Worm (Caenorhabditis elegans) whole organism, young adult: Measurements from ENCODE around the gene K09E2.2.

Experiments used
- F10E7.11 ChIP-seq: sonication (generic microtip); optimal IDR thresholded peaks from 2 replicates; lab custom pipeline; 2017; ENCODE audit warnings: mild to moderate bottlenecking, missing genetic modification characterization, moderate library complexity, missing compliant biosample characterization
- F52B5.7 ChIP-seq: sonication (generic microtip); optimal IDR thresholded peaks from 2 replicates; lab custom pipeline; 2016; ENCODE audit warnings: mild to moderate bottlenecking, missing genetic modification characterization, missing compliant biosample characterization
- K11D2.4 ChIP-seq: fragments of 200-800 bp; sonication (Bioruptor generic); IDR thresholded peaks from 2 replicates; pipeline ENCODE4 v1.3.6; 2022; ENCODE audit warnings: missing genetic modification reagents, missing genetic modification characterization, missing compliant biosample characterization
- atf-7 ChIP-seq: sonication (generic microtip); optimal IDR thresholded peaks from 2 replicates; lab custom pipeline; 2017; ENCODE audit warnings: mild to moderate bottlenecking, missing genetic modification characterization, missing compliant biosample characterization
- attf-3 ChIP-seq: fragments of 200-800 bp; sonication (Bioruptor generic); conservative IDR thresholded peaks from 2 replicates; pipeline ENCODE4 v1.3.6; 2022; ENCODE audit warnings: missing genetic modification reagents, missing genetic modification characterization, missing compliant biosample characterization
- ceh-91 ChIP-seq: fragments of 200-800 bp; sonication (Bioruptor generic); IDR thresholded peaks from 2 replicates; pipeline ENCODE4 v1.3.6; 2022; ENCODE audit warnings: missing genetic modification reagents, missing genetic modification characterization, missing compliant biosample characterization
- dpff-1 ChIP-seq: sonication (generic microtip); optimal IDR thresholded peaks from 2 replicates; lab custom pipeline; 2017; ENCODE audit warnings: mild to moderate bottlenecking, missing genetic modification characterization, missing compliant biosample characterization
- dpl-1 ChIP-seq: fragments of 150-350 bp; optimal IDR thresholded peaks from 2 replicates; lab custom pipeline; 2014; ENCODE audit warnings: missing biosample characterization, missing genetic modification reagents, missing genetic modification characterization
- hrde-1 ChIP-seq: sonication (generic microtip); optimal IDR thresholded peaks from 2 replicates; lab custom pipeline; 2016; ENCODE audit warnings: missing genetic modification characterization, mild to moderate bottlenecking, missing compliant biosample characterization, moderate library complexity, missing genotype, missing genetic modification reagents, borderline replicate concordance
- hsf-1 ChIP-seq: fragments of 200-800 bp; sonication (Bioruptor generic); IDR thresholded peaks from 2 replicates; pipeline ENCODE4 v1.3.6; 2022; ENCODE audit warnings: missing genetic modification reagents, missing genetic modification characterization, missing compliant biosample characterization
- rcor-1 ChIP-seq: fragments of 200-800 bp; sonication (Bioruptor generic); IDR thresholded peaks from 2 replicates; pipeline ENCODE4 v1.3.6; 2022; ENCODE audit warnings: missing genetic modification reagents, missing genetic modification characterization, missing compliant biosample characterization
- snpc-4 ChIP-seq, 5 experiments: fragments of 150-350 bp in 1 of 5; sonication (generic microtip) in 4 of 5; optimal IDR thresholded peaks; 2 replicates each; lab custom pipeline; 2014 to 2018; ENCODE audit warnings: missing genetic modification characterization in 5 of 5, missing biosample characterization in 3 of 5, antibody characterized with exemption in 2 of 5, mild to moderate bottlenecking in 2 of 5, missing compliant biosample characterization in 2 of 5, missing genotype in 2 of 5, moderate library complexity in 2 of 5, missing genetic modification reagents in 1 of 5
- zim-3 ChIP-seq: sonication (generic microtip); optimal IDR thresholded peaks from 2 replicates; lab custom pipeline; 2017; ENCODE audit warnings: mild to moderate bottlenecking, missing genetic modification characterization, moderate library complexity, missing compliant biosample characterization

ce11 chrX:8711141-8711645, 38.3 kb downstream of the K09E2.2 start, which contains the start of gene F53A9.1:
- TF ChIP-seq ceh-91 (GFP tag; lab: Robert Waterston, UW) (no peak), attf-3 (GFP tag; lab: Robert Waterston, UW) (no peak), dpl-1 (no peak), snpc-4 (GFP tag; optimal IDR thresholded peaks at IDR 0.05; lab: Kevin White, UChicago) (no peak), snpc-4 (tag; optimal IDR thresholded peaks at IDR 0.05; lab: Kevin White, UChicago) (no peak), rcor-1 (no peak), atf-7 (tag; lab: Kevin White, UChicago) (no peak), hsf-1 (GFP tag; lab: Robert Waterston, UW) (no peak), hrde-1 (tag; lab: Kevin White, UChicago) (no peak), dpff-1 (tag; lab: Kevin White, UChicago) (no peak), F52B5.7 (no peak), zim-3 (tag; lab: Kevin White, UChicago) (no peak), F10E7.11 (tag; lab: Kevin White, UChicago) (no peak), K11D2.4 (no peak)
